Worm (Caenorhabditis elegans): ENCODE data around the gene srh-48.

srh-48 gene

ce11 chrII:9347444-9347843 lies 32.5 kb upstream of the srh-48 start:
- TF ChIP-seq R02D3.7 (tag; optimal IDR thresholded peaks at IDR 0.05) (no peak), nhr-25 (tag; optimal IDR thresholded peaks at IDR 0.05) (no peak), lsy-2 (tag; optimal IDR thresholded peaks at IDR 0.05) (no peak), gmeb-1 (tag; optimal IDR thresholded peaks at IDR 0.05) (no peak), mbf-1 (tag; optimal IDR thresholded peaks at IDR 0.05) (no peak), ZK546.5 (tag; optimal IDR thresholded peaks at IDR 0.05) (no peak), unc-39 (tag; optimal IDR thresholded peaks at IDR 0.05) (no peak), ceh-16 (tag; optimal IDR thresholded peaks at IDR 0.05) (no peak), blmp-1 (tag; optimal IDR thresholded peaks at IDR 0.05; ENCODE audit: insufficient read depth) (no peak), unc-62 (GFP tag; optimal IDR thresholded peaks at IDR 0.05) (no peak), fos-1 (tag; optimal IDR thresholded peaks at IDR 0.05) (no peak)

ce11 chrII:9352669-9353068 lies 27.2 kb upstream of the srh-48 start, which contains the start of the genes sdhb-1 and cup-15:
TSS of gene sdhb-1 (minus strand) at chrII:9352731.
TSS of gene cup-15 (plus strand) at chrII:9353000.
- TF ChIP-seq C34F6.9 (tag; optimal IDR thresholded peaks at IDR 0.05) (peak; percentile 38), dmd-4 (tag; optimal IDR thresholded peaks at IDR 0.05) (no peak), unc-55 (GFP tag; optimal IDR thresholded peaks at IDR 0.05) (peak; percentile 57), nhr-21 (tag; optimal IDR thresholded peaks at IDR 0.05) (no peak), R02D3.7 (tag; optimal IDR thresholded peaks at IDR 0.05) (peak; percentile 40), aly-2 (tag; optimal IDR thresholded peaks at IDR 0.05) (no peak), nhr-6 (tag; optimal IDR thresholded peaks at IDR 0.05) (no peak), lsy-2 (tag; optimal IDR thresholded peaks at IDR 0.05) (peak in 1 of 2 experiments; percentile 47)

ce11 chrII:9356723-9357122 lies 23.2 kb upstream of the srh-48 start:
- TF ChIP-seq nhr-77 (tag; optimal IDR thresholded peaks at IDR 0.05) (no peak), sem-4 (tag; optimal IDR thresholded peaks at IDR 0.05) (peak; percentile 57), nhr-12 (tag; optimal IDR thresholded peaks at IDR 0.05) (no peak), nhr-10 (tag; optimal IDR thresholded peaks at IDR 0.05) (no peak), nhr-25 (tag; optimal IDR thresholded peaks at IDR 0.05) (peak; percentile 38), gmeb-1 (tag; optimal IDR thresholded peaks at IDR 0.05) (no peak), mdl-1 (tag; optimal IDR thresholded peaks at IDR 0.05) (peak; percentile 44 to 58), snpc-4 (tag; optimal IDR thresholded peaks at IDR 0.05) (no peak), lin-39 (tag; optimal IDR thresholded peaks at IDR 0.05) (no peak), ceh-82 (tag; optimal IDR thresholded peaks at IDR 0.05) (no peak), R02D3.7 (tag; optimal IDR thresholded peaks at IDR 0.05) (no peak), nhr-237 (tag; optimal IDR thresholded peaks at IDR 0.05) (no peak), elt-1 (tag; optimal IDR thresholded peaks at IDR 0.05) (no peak), sma-3 (GFP tag; optimal IDR thresholded peaks at IDR 0.05) (peak; percentile 38), nhr-11 (tag; optimal IDR thresholded peaks at IDR 0.05) (no peak), sma-9 (GFP tag; optimal IDR thresholded peaks at IDR 0.05) (peak; percentile 84), sma-9 (tag; optimal IDR thresholded peaks at IDR 0.05) (no peak), lsy-2 (tag; optimal IDR thresholded peaks at IDR 0.05) (peak in 1 of 2 experiments; percentile 60), Y55F3AM.14 (GFP tag; optimal IDR thresholded peaks at IDR 0.05) (no peak), crh-2 (tag; optimal IDR thresholded peaks at IDR 0.05) (peak; percentile 28), unc-39 (tag; optimal IDR thresholded peaks at IDR 0.05) (no peak), nhr-129 (tag; optimal IDR thresholded peaks at IDR 0.05) (peak; percentile 75), F13H6.1 (tag; optimal IDR thresholded peaks at IDR 0.05) (peak; percentile 72), nhr-6 (tag; optimal IDR thresholded peaks at IDR 0.05) (no peak), ztf-4 (tag; optimal IDR thresholded peaks at IDR 0.05) (no peak), unc-55 (GFP tag; optimal IDR thresholded peaks at IDR 0.05) (peak; percentile 51), nhr-21 (tag; optimal IDR thresholded peaks at IDR 0.05) (peak; percentile 37), fos-1 (tag; optimal IDR thresholded peaks at IDR 0.05) (peak; percentile 45), elt-3 (tag; optimal IDR thresholded peaks at IDR 0.05) (no peak), skn-1 (tag; optimal IDR thresholded peaks at IDR 0.05) (no peak), ztf-11 (tag; optimal IDR thresholded peaks at IDR 0.05) (no peak), aly-2 (tag; optimal IDR thresholded peaks at IDR 0.05) (no peak), dmd-4 (tag; optimal IDR thresholded peaks at IDR 0.05) (no peak), C34F6.9 (tag; optimal IDR thresholded peaks at IDR 0.05) (peak; percentile 52), mbf-1 (tag; optimal IDR thresholded peaks at IDR 0.05) (no peak), alr-1 (tag; optimal IDR thresholded peaks at IDR 0.05) (no peak), peb-1 (tag; optimal IDR thresholded peaks at IDR 0.05) (no peak), zag-1 (tag; optimal IDR thresholded peaks at IDR 0.05) (peak; percentile 17), egl-27 (tag; optimal IDR thresholded peaks at IDR 0.05) (peak; percentile 75), blmp-1 (tag; optimal IDR thresholded peaks at IDR 0.05; ENCODE audit: insufficient read depth) (peak; percentile 58), unc-62 (GFP tag; optimal IDR thresholded peaks at IDR 0.05) (no peak)
